Fruit fly (Drosophila melanogaster) whole organism, embryonic: ENCODE data around the gene scu.

Source experiments
- Antp ChIP-seq: fragments of 200-800 bp; sonication (Bioruptor generic); optimal IDR thresholded peaks from 3 replicates; lab custom pipeline; 2016; ENCODE audit warnings: missing biosample characterization, missing genetic modification characterization
- CG13624 ChIP-seq: fragments of 200-800 bp; sonication (Bioruptor generic); optimal IDR thresholded peaks from 2 replicates; lab custom pipeline; 2016; ENCODE audit warnings: missing biosample characterization, missing genetic modification characterization
- CG15269 ChIP-seq: fragments of 200-800 bp; sonication (Bioruptor generic); optimal IDR thresholded peaks from 2 replicates; lab custom pipeline; 2018; ENCODE audit warnings: missing biosample characterization, mild to moderate bottlenecking, missing genetic modification characterization, moderate library complexity
- CG15696 ChIP-seq: fragments of 200-800 bp; sonication (Bioruptor generic); optimal IDR thresholded peaks from 2 replicates; lab custom pipeline; 2019; ENCODE audit warnings: missing biosample characterization, mild to moderate bottlenecking, missing genetic modification characterization, moderate library complexity
- CG16813 ChIP-seq: fragments of 200-800 bp; sonication (Bioruptor generic); IDR thresholded peaks from 3 replicates; pipeline ENCODE4 v1.3.6; 2022; ENCODE audit warnings: missing biosample characterization, missing genetic modification characterization; ENCODE audit not compliant: partially characterized antibody
- CG16863 ChIP-seq: fragments of 200-800 bp; sonication (Bioruptor generic); optimal IDR thresholded peaks from 3 replicates; lab custom pipeline; 2016; ENCODE audit warnings: missing biosample characterization, missing genetic modification characterization
- CG18764 ChIP-seq: fragments of 200-800 bp; sonication (Bioruptor generic); optimal IDR thresholded peaks from 3 replicates; lab custom pipeline; 2016; ENCODE audit warnings: missing biosample characterization, missing genetic modification characterization
- CG2889 ChIP-seq: fragments of 200-800 bp; sonication (Bioruptor generic); IDR thresholded peaks from 3 replicates; pipeline ENCODE4 v1.3.6; 2022; ENCODE audit warnings: missing biosample characterization, missing genetic modification characterization
- CG30020 ChIP-seq: fragments of 200-800 bp; optimal IDR thresholded peaks from 2 replicates; lab custom pipeline; 2019; ENCODE audit warnings: missing biosample characterization, mild to moderate bottlenecking, missing genetic modification characterization, moderate library complexity
- CG34376 ChIP-seq: fragments of 200-800 bp; sonication (Bioruptor generic); optimal IDR thresholded peaks from 2 replicates; lab custom pipeline; 2018; ENCODE audit warnings: missing biosample characterization, mild to moderate bottlenecking, missing genetic modification characterization
- CG4617 ChIP-seq: fragments of 200-800 bp; sonication (Bioruptor generic); optimal IDR thresholded peaks from 3 replicates; lab custom pipeline; 2016; ENCODE audit warnings: missing biosample characterization, missing genetic modification characterization, borderline replicate concordance
- CG6254 ChIP-seq: fragments of 200-800 bp; sonication (Bioruptor generic); optimal IDR thresholded peaks from 3 replicates; lab custom pipeline; 2017; ENCODE audit warnings: mild to moderate bottlenecking, missing biosample characterization, missing genetic modification reagents, missing genetic modification characterization
- CG6854 ChIP-seq: fragments of 200-800 bp; sonication (Bioruptor generic); optimal IDR thresholded peaks from 3 replicates; lab custom pipeline; 2017; ENCODE audit warnings: missing biosample characterization, mild to moderate bottlenecking, missing genetic modification characterization
- CG8924 ChIP-seq: fragments of 200-800 bp; optimal IDR thresholded peaks from 3 replicates; lab custom pipeline; 2019; ENCODE audit warnings: missing biosample characterization, mild to moderate bottlenecking, missing genetic modification characterization, moderate library complexity
- CG8944 ChIP-seq: fragments of 200-800 bp; sonication (Bioruptor generic); optimal IDR thresholded peaks from 3 replicates; lab custom pipeline; 2016; ENCODE audit warnings: missing biosample characterization, missing genetic modification characterization
- CoRest ChIP-seq: fragments of 200-800 bp; sonication (Bioruptor generic); optimal IDR thresholded peaks from 3 replicates; lab custom pipeline; 2018; ENCODE audit warnings: missing biosample characterization, mild to moderate bottlenecking, missing genetic modification characterization, moderate library complexity
- Doc3 ChIP-seq: fragments of 200-800 bp; sonication (Bioruptor generic); IDR thresholded peaks from 3 replicates; pipeline ENCODE4 v1.3.6; 2022; ENCODE audit warnings: missing biosample characterization, missing genetic modification characterization; ENCODE audit not compliant: partially characterized antibody
- HHEX ChIP-seq: fragments of 200-800 bp; sonication (Bioruptor generic); optimal IDR thresholded peaks from 3 replicates; lab custom pipeline; 2017; ENCODE audit warnings: missing biosample characterization, mild to moderate bottlenecking, missing genetic modification characterization, missing genetic modification reagents
- HLHmδ ChIP-seq: fragments of 200-800 bp; sonication (Bioruptor generic); optimal IDR thresholded peaks from 2 replicates; lab custom pipeline; 2018; ENCODE audit warnings: missing biosample characterization, mild to moderate bottlenecking, missing genetic modification characterization, moderate library complexity
- HmgD ChIP-seq: fragments of 200-800 bp; sonication (Bioruptor generic); optimal IDR thresholded peaks from 3 replicates; lab custom pipeline; 2016; ENCODE audit warnings: missing biosample characterization, missing genetic modification characterization
- Hmx ChIP-seq: fragments of 200-800 bp; sonication (Bioruptor generic); optimal IDR thresholded peaks from 2 replicates; lab custom pipeline; 2016; ENCODE audit warnings: missing biosample characterization, missing genetic modification characterization
- MBD-R2 ChIP-seq: fragments of 200-800 bp; sonication (Bioruptor generic); IDR thresholded peaks from 2 replicates; pipeline ENCODE4 v1.3.6; 2022; ENCODE audit warnings: missing biosample characterization, missing genetic modification characterization
- Neu2 ChIP-seq: fragments of 200-800 bp; sonication (Bioruptor generic); optimal IDR thresholded peaks from 3 replicates; lab custom pipeline; 2016; ENCODE audit warnings: missing biosample characterization, missing genetic modification characterization, borderline replicate concordance
- Nf-YB ChIP-seq: fragments of 200-800 bp; sonication (Bioruptor generic); optimal IDR thresholded peaks from 3 replicates; lab custom pipeline; 2019; ENCODE audit warnings: missing biosample characterization, mild to moderate bottlenecking, missing genetic modification characterization, moderate library complexity
- Nf-YC ChIP-seq: fragments of 200-800 bp; optimal IDR thresholded peaks from 3 replicates; lab custom pipeline; 2019; ENCODE audit warnings: missing biosample characterization, mild to moderate bottlenecking, missing genetic modification characterization, moderate library complexity
- Pdp1 ChIP-seq, 2 experiments: fragments of 200-800 bp; sonication (Bioruptor generic); optimal IDR thresholded peaks; 3 replicates each; lab custom pipeline; 2016; ENCODE audit warnings: missing biosample characterization in 2 of 2, missing genetic modification characterization in 2 of 2, mild to moderate bottlenecking in 1 of 2, moderate library complexity in 1 of 2
- Ravus ChIP-seq: fragments of 200-800 bp; sonication (Bioruptor generic); IDR thresholded peaks from 2 replicates; pipeline ENCODE4 v1.3.6; 2022; ENCODE audit warnings: missing biosample characterization, missing genetic modification characterization
- Sry-δ ChIP-seq: fragments of 200-800 bp; sonication (Bioruptor generic); optimal IDR thresholded peaks from 2 replicates; lab custom pipeline; 2016; ENCODE audit warnings: missing biosample characterization, missing genetic modification characterization
- Trl ChIP-seq, 3 experiments: fragments of >200 bp in 2 of 3; fragments of 200-800 bp in 1 of 3; sonication (Bioruptor generic) in 1 of 3; optimal IDR thresholded peaks; 2 replicates in 1 of 3; 3 replicates in 2 of 3; lab custom pipeline; 2016 to 2017; ENCODE audit warnings: missing biosample characterization in 1 of 3, missing genetic modification characterization in 1 of 3
- abd-A ChIP-seq: fragments of 200-800 bp; sonication (Bioruptor generic); optimal IDR thresholded peaks from 3 replicates; lab custom pipeline; 2019; ENCODE audit warnings: missing biosample characterization, mild to moderate bottlenecking, missing genetic modification characterization, moderate library complexity
- ara ChIP-seq: fragments of 200-800 bp; sonication (Bioruptor generic); IDR thresholded peaks from 2 replicates; pipeline ENCODE4 v1.3.6; 2022; ENCODE audit warnings: missing biosample characterization, missing genetic modification characterization
- dimm ChIP-seq: fragments of 200-800 bp; sonication (Bioruptor generic); IDR thresholded peaks from 2 replicates; pipeline ENCODE4 v1.3.6; 2022; ENCODE audit warnings: missing biosample characterization, missing genetic modification characterization
- emc ChIP-seq: fragments of 200-800 bp; sonication (Bioruptor generic); optimal IDR thresholded peaks from 2 replicates; lab custom pipeline; 2016; ENCODE audit warnings: missing biosample characterization, missing genetic modification characterization
- exex ChIP-seq: fragments of 200-800 bp; sonication (Bioruptor generic); optimal IDR thresholded peaks from 4 replicates; lab custom pipeline; 2018; ENCODE audit warnings: missing biosample characterization, mild to moderate bottlenecking, missing genetic modification characterization, moderate library complexity
- fd102C ChIP-seq: fragments of 200-800 bp; sonication (Bioruptor generic); optimal IDR thresholded peaks from 2 replicates; lab custom pipeline; 2018; ENCODE audit warnings: missing biosample characterization, mild to moderate bottlenecking, missing genetic modification characterization, moderate library complexity
- ftz-f1 ChIP-seq: fragments of 200-800 bp; sonication (Bioruptor generic); optimal IDR thresholded peaks from 2 replicates; lab custom pipeline; 2016; ENCODE audit warnings: missing biosample characterization, missing genetic modification characterization
- fu2 ChIP-seq: fragments of 200-800 bp; sonication (Bioruptor generic); optimal IDR thresholded peaks from 2 replicates; lab custom pipeline; 2016; ENCODE audit warnings: missing biosample characterization, missing genetic modification characterization
- luna ChIP-seq: fragments of 200-800 bp; sonication (Bioruptor generic); optimal IDR thresholded peaks from 2 replicates; lab custom pipeline; 2016; ENCODE audit warnings: missing biosample characterization, missing genetic modification characterization
- mirr ChIP-seq: fragments of 200-800 bp; sonication (Bioruptor generic); optimal IDR thresholded peaks from 3 replicates; lab custom pipeline; 2018; ENCODE audit warnings: missing biosample characterization, mild to moderate bottlenecking, missing genetic modification characterization
- nom ChIP-seq: fragments of 200-800 bp; sonication (Bioruptor generic); optimal IDR thresholded peaks from 2 replicates; lab custom pipeline; 2017; ENCODE audit warnings: missing biosample characterization, missing genetic modification characterization, mild to moderate bottlenecking, moderate library complexity, missing genetic modification reagents
- run ChIP-seq: fragments of 200-800 bp; sonication (Bioruptor generic); optimal IDR thresholded peaks from 3 replicates; lab custom pipeline; 2018; ENCODE audit warnings: missing biosample characterization, mild to moderate bottlenecking, missing genetic modification characterization
- schlank ChIP-seq: fragments of 200-800 bp; sonication (Bioruptor generic); optimal IDR thresholded peaks from 2 replicates; lab custom pipeline; 2018; ENCODE audit warnings: missing biosample characterization, mild to moderate bottlenecking, missing genetic modification characterization
- shn ChIP-seq: fragments of 200-800 bp; sonication (Bioruptor generic); optimal IDR thresholded peaks from 3 replicates; lab custom pipeline; 2016; ENCODE audit warnings: missing biosample characterization, missing genetic modification characterization
- tll ChIP-seq, 2 experiments: fragments of 200-800 bp in 1 of 2; fragments of >200 bp in 1 of 2; sonication (Bioruptor generic) in 1 of 2; optimal IDR thresholded peaks; 2 replicates each; lab custom pipeline; 2017 to 2019; ENCODE audit warnings: missing biosample characterization in 2 of 2, missing genetic modification characterization in 2 of 2, mild to moderate bottlenecking in 1 of 2, moderate library complexity in 1 of 2
- trem ChIP-seq: fragments of 200-800 bp; optimal IDR thresholded peaks from 3 replicates; lab custom pipeline; 2019; ENCODE audit warnings: missing biosample characterization, mild to moderate bottlenecking, missing genetic modification characterization, moderate library complexity
- unc-4 ChIP-seq: fragments of 200-800 bp; sonication (Bioruptor generic); IDR thresholded peaks from 2 replicates; pipeline ENCODE4 v1.3.6; 2022; ENCODE audit warnings: missing biosample characterization, missing genetic modification characterization; ENCODE audit not compliant: partially characterized antibody
- vnd ChIP-seq: fragments of 200-800 bp; sonication (Bioruptor generic); IDR thresholded peaks from 3 replicates; pipeline ENCODE4 v1.3.6; 2022; ENCODE audit warnings: missing biosample characterization, missing genetic modification characterization; ENCODE audit not compliant: partially characterized antibody
- yki ChIP-seq: fragments of >200 bp; optimal IDR thresholded peaks from 3 replicates; lab custom pipeline; 2018
- zen ChIP-seq: fragments of 200-800 bp; sonication (Bioruptor generic); optimal IDR thresholded peaks from 3 replicates; lab custom pipeline; 2018; ENCODE audit warnings: missing biosample characterization, mild to moderate bottlenecking, missing genetic modification characterization, moderate library complexity

scu gene

DNA sequence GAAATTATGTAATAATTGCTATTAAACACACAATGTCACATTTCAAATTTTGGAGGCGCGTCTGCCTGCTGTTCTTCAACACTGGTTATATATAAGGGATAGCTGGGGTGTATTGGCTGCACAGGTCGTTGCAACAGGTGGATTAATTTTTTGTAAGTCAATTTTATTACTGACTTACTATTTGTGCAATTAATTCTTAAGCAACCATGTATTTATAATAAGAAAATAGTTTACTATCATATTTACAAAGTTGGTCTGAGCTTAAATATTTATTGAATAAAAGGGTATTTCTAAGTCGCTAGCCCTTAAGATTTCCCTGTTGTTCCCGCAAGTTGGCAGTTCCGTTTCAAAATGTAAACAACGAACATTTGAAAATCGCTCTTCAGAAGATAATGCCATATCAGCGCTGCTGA, 1.8 kb downstream of the scu start, which contains the start of gene RhoGAP16F (continued):
- peak; percentile 69 for TF ChIP-seq CG34376 (GFP tag; lab: Kevin White, UChicago)
- peak; percentile 90 for TF ChIP-seq CoRest
- TF ChIP-seq Pdp1 (GFP tag; optimal IDR thresholded peaks at IDR 0.05; lab: Kevin White, UChicago) = peak; percentile 84 to 95
- TF ChIP-seq CG16863 = peak; percentile 73
- TF ChIP-seq CG6854 (GFP tag; lab: Kevin White, UChicago) = peak; percentile 24
- TF ChIP-seq shn (GFP tag; lab: Kevin White, UChicago) = peak; percentile 66
- peak; percentile 74 for TF ChIP-seq HHEX (GFP tag; lab: Kevin White, UChicago)
- TF ChIP-seq emc = no peak
- peak; percentile 4 to 74 for TF ChIP-seq tll (GFP tag; optimal IDR thresholded peaks at IDR 0.05; lab: Kevin White, UChicago)
- TF ChIP-seq CG16813 (GFP tag; lab: Robert Waterston, UW) = no peak
- no peak for TF ChIP-seq vnd (GFP tag; lab: Robert Waterston, UW)
- TF ChIP-seq luna (GFP tag; lab: Kevin White, UChicago) = no peak
- TF ChIP-seq run (tag; lab: Kevin White, UChicago) = peak; percentile 40
- TF ChIP-seq Nf-YB (GFP tag; lab: Kevin White, UChicago) = peak; percentile 57
- TF ChIP-seq Sry-δ (GFP tag; lab: Kevin White, UChicago) = peak; percentile 19
- TF ChIP-seq HLHmδ (GFP tag; lab: Kevin White, UChicago) = no peak
- TF ChIP-seq MBD-R2 = peak; percentile 72
- no peak for TF ChIP-seq Doc3 (GFP tag; lab: Robert Waterston, UW)
- no peak for TF ChIP-seq Trl (optimal IDR thresholded peaks at IDR 0.05; lab: Kevin White, UChicago)
- peak; percentile 78 for TF ChIP-seq Trl (GFP tag; optimal IDR thresholded peaks at IDR 0.05; lab: Kevin White, UChicago)
- no peak for TF ChIP-seq HmgD
- peak; percentile 48 for TF ChIP-seq Ravus (GFP tag; lab: Robert Waterston, UW)
- peak; percentile 18 for TF ChIP-seq fd102C (GFP tag; lab: Kevin White, UChicago)
- peak; percentile 67 for TF ChIP-seq CG8944 (GFP tag; lab: Kevin White, UChicago)
- TF ChIP-seq CG4617 (GFP tag; lab: Kevin White, UChicago) = peak; percentile 65
- TF ChIP-seq CG6254 (GFP tag; lab: Kevin White, UChicago) = peak; percentile 56
- no peak for TF ChIP-seq Neu2 (GFP tag; lab: Kevin White, UChicago)
- TF ChIP-seq Hmx = peak; percentile 54
- TF ChIP-seq schlank (tag; lab: Kevin White, UChicago) = peak; percentile 50
- peak; percentile 72 for TF ChIP-seq CG18764 (GFP tag; lab: Kevin White, UChicago)

- TF ChIP-seq ara (GFP tag; lab: Robert Waterston, UW) = no peak
- no peak for TF ChIP-seq CG15696
- TF ChIP-seq trem (tag; lab: Kevin White, UChicago) = no peak
- no peak for TF ChIP-seq CG13624 (GFP tag; lab: Kevin White, UChicago)
- no peak for TF ChIP-seq Antp (GFP tag; lab: Kevin White, UChicago)
- TF ChIP-seq CG2889 = no peak
- TF ChIP-seq fu2 (GFP tag; lab: Kevin White, UChicago) = no peak
- TF ChIP-seq CG34376 (GFP tag; lab: Kevin White, UChicago) = peak; percentile 36
- TF ChIP-seq unc-4 (GFP tag; lab: Robert Waterston, UW) = no peak
- no peak for TF ChIP-seq Doc3 (GFP tag; lab: Robert Waterston, UW)
- TF ChIP-seq exex = peak; percentile 65
- TF ChIP-seq mirr (GFP tag; lab: Kevin White, UChicago) = peak; percentile 72
- no peak for TF ChIP-seq CG15269
- TF ChIP-seq zen (tag; lab: Kevin White, UChicago) = no peak
- TF ChIP-seq Nf-YC (tag; lab: Kevin White, UChicago) = no peak
- no peak for TF ChIP-seq dimm (GFP tag; lab: Robert Waterston, UW)
- no peak for TF ChIP-seq CG8924
- TF ChIP-seq ftz-f1 (GFP tag; lab: Kevin White, UChicago) = no peak
- TF ChIP-seq HLHmδ (GFP tag; lab: Kevin White, UChicago) = no peak
- peak; percentile 13 for TF ChIP-seq nom
- no peak for TF ChIP-seq abd-A (tag; lab: Kevin White, UChicago)
- no peak for TF ChIP-seq CG30020 (tag; lab: Kevin White, UChicago)
- TF ChIP-seq yki (lab: Kevin White, UChicago) = no peak
- no peak for TF ChIP-seq CG4617 (GFP tag; lab: Kevin White, UChicago)
Observed at dm6 chrX:18094130-18094529, 3.1 kb downstream of the scu start.
